Fruit fly (Drosophila melanogaster): ENCODE data around the gene Clamp.

Clamp gene

dm6 chr2L:22145269-22145917 is 23.6 kb downstream of the Clamp start:
- TF ChIP-seq Dfd (GFP tag; optimal IDR thresholded peaks at IDR 0.05) = peak; percentile 72
- TF ChIP-seq Hr83 (GFP tag; optimal IDR thresholded peaks at IDR 0.05; ENCODE audit: poor library complexity, severe bottlenecking) = no peak
- TF ChIP-seq dsf (GFP tag; optimal IDR thresholded peaks at IDR 0.05; ENCODE audit: borderline replicate concordance) = no peak

- TF ChIP-seq pan (optimal IDR thresholded peaks at IDR 0.05) (no peak), Dfd (GFP tag; optimal IDR thresholded peaks at IDR 0.05) (no peak), CrebA (GFP tag; optimal IDR thresholded peaks at IDR 0.05; ENCODE audit: borderline replicate concordance) (no peak), CG32264 (GFP tag; optimal IDR thresholded peaks at IDR 0.05) (no peak), CG9705 (GFP tag; optimal IDR thresholded peaks at IDR 0.05) (no peak), Myc (optimal IDR thresholded peaks at IDR 0.05) (no peak), usp (GFP tag; optimal IDR thresholded peaks at IDR 0.05) (no peak), lola (GFP tag; optimal IDR thresholded peaks at IDR 0.05) (no peak), jim (GFP tag; optimal IDR thresholded peaks at IDR 0.05) (no peak), h (GFP tag; optimal IDR thresholded peaks at IDR 0.05) (no peak), Hr83 (GFP tag; optimal IDR thresholded peaks at IDR 0.05; ENCODE audit: poor library complexity, severe bottlenecking) (no peak), N (GFP tag; optimal IDR thresholded peaks at IDR 0.05) (no peak), br (GFP tag; optimal IDR thresholded peaks at IDR 0.05) (no peak), Rel (GFP tag; optimal IDR thresholded peaks at IDR 0.05) (no peak), Rel (tag; optimal IDR thresholded peaks at IDR 0.05) (no peak), Jra (GFP tag; optimal IDR thresholded peaks at IDR 0.05) (no peak), dsf (GFP tag; optimal IDR thresholded peaks at IDR 0.05; ENCODE audit: borderline replicate concordance) (no peak)
Observed at dm6 chr2L:22144127-22144526, 24.8 kb downstream of the Clamp start.

dm6 chr2L:22142696-22143176 is 26.2 kb downstream of the Clamp start:
- TF ChIP-seq pan (optimal IDR thresholded peaks at IDR 0.05) (no peak), Sp1 (GFP tag; optimal IDR thresholded peaks at IDR 0.05) (no peak), psq (GFP tag; optimal IDR thresholded peaks at IDR 0.05) (no peak), Rel (GFP tag; optimal IDR thresholded peaks at IDR 0.05) (no peak), Rel (tag; optimal IDR thresholded peaks at IDR 0.05) (no peak), GATAd (GFP tag; optimal IDR thresholded peaks at IDR 0.05) (no peak), h (GFP tag; optimal IDR thresholded peaks at IDR 0.05) (no peak), foxo (GFP tag; optimal IDR thresholded peaks at IDR 0.05) (no peak), Mio (GFP tag; optimal IDR thresholded peaks at IDR 0.05) (no peak), tai (GFP tag; optimal IDR thresholded peaks at IDR 0.05) (no peak), dmrt93B (GFP tag; optimal IDR thresholded peaks at IDR 0.05) (no peak), Dfd (GFP tag; optimal IDR thresholded peaks at IDR 0.05) (no peak), N (GFP tag; optimal IDR thresholded peaks at IDR 0.05) (no peak), brk (GFP tag; optimal IDR thresholded peaks at IDR 0.05) (no peak), jim (GFP tag; optimal IDR thresholded peaks at IDR 0.05) (no peak)

dm6 chr2L:22139960-22140359 is 29.0 kb downstream of the Clamp start:
- TF ChIP-seq lola (GFP tag; optimal IDR thresholded peaks at IDR 0.05) (no peak), h (GFP tag; optimal IDR thresholded peaks at IDR 0.05) (no peak), HLH106 (tag; optimal IDR thresholded peaks at IDR 0.05) (no peak), OdsH (GFP tag; optimal IDR thresholded peaks at IDR 0.05) (no peak), sv (GFP tag; optimal IDR thresholded peaks at IDR 0.05) (no peak), Sp1 (GFP tag; optimal IDR thresholded peaks at IDR 0.05) (no peak), ey (GFP tag; optimal IDR thresholded peaks at IDR 0.05) (no peak), dl (GFP tag; optimal IDR thresholded peaks at IDR 0.05; ENCODE audit: insufficient read depth in 1 of 2, partially characterized antibody in 2 of 2) (no peak), woc (GFP tag; optimal IDR thresholded peaks at IDR 0.05) (no peak), N (GFP tag; optimal IDR thresholded peaks at IDR 0.05) (no peak), Hr78 (GFP tag; optimal IDR thresholded peaks at IDR 0.05) (no peak), tai (GFP tag; optimal IDR thresholded peaks at IDR 0.05) (no peak), dsf (GFP tag; optimal IDR thresholded peaks at IDR 0.05; ENCODE audit: borderline replicate concordance) (no peak), dmrt93B (GFP tag; optimal IDR thresholded peaks at IDR 0.05) (no peak)

dm6 chr2L:22139354-22139753 is 29.6 kb downstream of the Clamp start:
- TF ChIP-seq Myc (optimal IDR thresholded peaks at IDR 0.05) = no peak
- TF ChIP-seq jim (GFP tag; optimal IDR thresholded peaks at IDR 0.05) = no peak
- TF ChIP-seq br (GFP tag; optimal IDR thresholded peaks at IDR 0.05) = peak; percentile 29
